Worm (Caenorhabditis elegans) whole organism, mixed stage, embryonic: Measurements from ENCODE around the gene bath-15.

ENCODE experiments used
- M03D4.4 ChIP-seq: sonication (generic microtip); optimal IDR thresholded peaks from 2 replicates; lab custom pipeline; 2017; ENCODE audit warnings: mild to moderate bottlenecking, missing genetic modification characterization, missing compliant biosample characterization
- blmp-1 ChIP-seq: fragments of 150-350 bp; optimal IDR thresholded peaks from 2 replicates; lab custom pipeline; 2014; ENCODE audit warnings: missing biosample characterization, missing genetic modification characterization
- elt-3 ChIP-seq: fragments of 150-350 bp; optimal IDR thresholded peaks from 2 replicates; lab custom pipeline; 2014; ENCODE audit warnings: missing biosample characterization, missing genetic modification characterization
- sem-2 ChIP-seq: fragments of 200-800 bp; sonication (Bioruptor generic); optimal IDR thresholded peaks from 2 replicates; lab custom pipeline; 2018; ENCODE audit warnings: mild to moderate bottlenecking, missing genetic modification characterization, missing compliant biosample characterization
- snpc-4 ChIP-seq: fragments of 150-350 bp; optimal IDR thresholded peaks from 2 replicates; lab custom pipeline; 2014; ENCODE audit warnings: missing biosample characterization, missing genetic modification characterization
- unc-39 ChIP-seq: fragments of 150-350 bp; optimal IDR thresholded peaks from 2 replicates; lab custom pipeline; 2014; ENCODE audit warnings: missing biosample characterization, missing genetic modification characterization
- zip-8 ChIP-seq: fragments of 150-350 bp; optimal IDR thresholded peaks from 2 replicates; lab custom pipeline; 2014; ENCODE audit warnings: missing biosample characterization, missing genetic modification characterization

DNA sequence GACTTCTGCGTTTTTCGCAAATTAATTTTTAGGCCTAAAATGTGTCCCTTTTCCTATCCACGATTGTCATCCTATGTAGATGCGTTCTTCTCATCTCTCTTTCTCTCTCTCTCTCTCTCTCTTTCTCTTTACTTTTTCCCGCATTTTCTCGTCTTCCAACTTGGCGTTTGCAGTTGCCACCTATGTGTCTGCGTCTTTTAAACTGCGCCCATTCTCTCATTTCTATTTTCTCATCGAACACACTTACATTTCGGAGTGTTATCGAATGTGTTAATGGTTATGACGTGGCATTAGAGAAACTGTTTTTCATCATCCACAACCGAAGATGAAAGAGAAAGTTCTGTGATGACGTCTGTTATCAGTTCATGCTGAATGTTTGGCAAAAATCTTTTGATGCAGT lies 47.3 kb downstream of the bath-15 start:
- TF ChIP-seq zip-8 (no peak), blmp-1 (tag; lab: Kevin White, UChicago) (peak; percentile 38), elt-3 (tag; lab: Kevin White, UChicago) (no peak), snpc-4 (tag; lab: Kevin White, UChicago) (no peak), sem-2 (GFP tag; lab: Kevin White, UChicago) (no peak), unc-39 (tag; lab: Kevin White, UChicago) (no peak), M03D4.4 (tag; lab: Kevin White, UChicago) (peak; percentile 33)
